Worm (Caenorhabditis elegans) whole organism, L1 larva: ENCODE data around the gene C18E9.2.

ENCODE experiments used
- C04F5.9 ChIP-seq: sonication (generic microtip); optimal IDR thresholded peaks from 2 replicates; lab custom pipeline; 2016; ENCODE audit warnings: missing genetic modification characterization, missing compliant biosample characterization
- C16A3.4 ChIP-seq: fragments of 150-350 bp; optimal IDR thresholded peaks from 2 replicates; lab custom pipeline; 2014; ENCODE audit warnings: missing biosample characterization, missing genetic modification characterization
- C34B4.2 ChIP-seq: sonication (generic microtip); optimal IDR thresholded peaks from 2 replicates; lab custom pipeline; 2017; ENCODE audit warnings: mild to moderate bottlenecking, missing genetic modification characterization, missing compliant biosample characterization
- F16B12.6 ChIP-seq: fragments of 150-350 bp; optimal IDR thresholded peaks from 2 replicates; lab custom pipeline; 2014; ENCODE audit warnings: missing biosample characterization, missing genetic modification characterization
- Y116A8C.19 ChIP-seq: sonication (generic microtip); optimal IDR thresholded peaks from 2 replicates; lab custom pipeline; 2016; ENCODE audit warnings: missing compliant biosample characterization, missing genetic modification characterization, borderline replicate concordance
- aha-1 ChIP-seq: fragments of 150-350 bp; optimal IDR thresholded peaks from 2 replicates; lab custom pipeline; 2014; ENCODE audit warnings: missing biosample characterization, missing genetic modification characterization
- alr-1 ChIP-seq: fragments of 200-800 bp; sonication (Bioruptor generic); optimal IDR thresholded peaks from 2 replicates; lab custom pipeline; 2018; ENCODE audit warnings: borderline replicate concordance, mild to moderate bottlenecking, missing genetic modification characterization, missing compliant biosample characterization
- ama-1 ChIP-seq: fragments of 150-350 bp; optimal IDR thresholded peaks from 2 replicates; lab custom pipeline; 2014
- blmp-1 ChIP-seq: fragments of 150-350 bp; optimal IDR thresholded peaks from 2 replicates; lab custom pipeline; 2014; ENCODE audit warnings: missing biosample characterization, missing genetic modification characterization
- ceh-8 ChIP-seq: fragments of 200-800 bp; sonication (Bioruptor generic); optimal IDR thresholded peaks from 2 replicates; lab custom pipeline; 2018; ENCODE audit warnings: mild to moderate bottlenecking, missing genetic modification characterization, moderate library complexity, missing compliant biosample characterization
- ceh-82 ChIP-seq, 3 experiments: fragments of 150-350 bp in 1 of 3; sonication (generic microtip) in 2 of 3; optimal IDR thresholded peaks; 2 replicates each; lab custom pipeline; 2014 to 2017; ENCODE audit warnings: missing biosample characterization in 3 of 3, missing genetic modification characterization in 3 of 3
- ceh-88 ChIP-seq: fragments of 200-800 bp; sonication (Bioruptor generic); IDR thresholded peaks from 2 replicates; pipeline ENCODE4 v1.3.6; 2022; ENCODE audit warnings: missing genetic modification characterization, missing compliant biosample characterization
- dpl-1 ChIP-seq, 3 experiments: fragments of 150-350 bp in 2 of 3; sonication (generic microtip) in 1 of 3; optimal IDR thresholded peaks; 2 replicates each; lab custom pipeline; 2014 to 2017; ENCODE audit warnings: missing biosample characterization in 3 of 3, missing genetic modification characterization in 3 of 3, missing genetic modification reagents in 3 of 3
- dsc-1 ChIP-seq: sonication (generic microtip); optimal IDR thresholded peaks from 2 replicates; lab custom pipeline; 2016; ENCODE audit warnings: mild to moderate bottlenecking, missing genetic modification characterization, missing compliant biosample characterization
- efl-1 ChIP-seq, 4 experiments: fragments of 150-350 bp; optimal IDR thresholded peaks in 3 of 4; peaks in 1 of 4; 1 replicate in 1 of 4; 2 replicates in 3 of 4; lab custom pipeline; 2014; ENCODE audit warnings: missing biosample characterization in 2 of 4, missing genetic modification characterization in 2 of 4, missing genetic modification reagents in 2 of 4
- egl-27 ChIP-seq, 2 experiments: fragments of 150-350 bp in 1 of 2; sonication (generic microtip); optimal IDR thresholded peaks; 3 replicates each; lab custom pipeline; 2017 to 2018; ENCODE audit warnings: missing biosample characterization in 2 of 2, missing genetic modification characterization in 2 of 2, missing genetic modification reagents in 2 of 2
- elt-2 ChIP-seq: sonication (generic microtip); optimal IDR thresholded peaks from 2 replicates; lab custom pipeline; 2016; ENCODE audit warnings: missing genetic modification characterization, mild to moderate bottlenecking, inconsistent platforms, missing compliant biosample characterization, missing genetic modification reagents
- elt-3 ChIP-seq, 6 experiments: fragments of 150-350 bp in 1 of 6; sonication (generic microtip); optimal IDR thresholded peaks; 2 replicates each; lab custom pipeline; 2017 to 2018; ENCODE audit warnings: missing biosample characterization in 6 of 6, missing genetic modification characterization in 6 of 6, inconsistent platforms in 1 of 6
- fkh-10 ChIP-seq: sonication (generic microtip); optimal IDR thresholded peaks from 2 replicates; lab custom pipeline; 2017; ENCODE audit warnings: missing biosample characterization, missing genetic modification reagents, missing genetic modification characterization
- fkh-4 ChIP-seq: sonication (generic microtip); optimal IDR thresholded peaks from 2 replicates; lab custom pipeline; 2016; ENCODE audit warnings: missing compliant biosample characterization, missing genetic modification characterization, borderline replicate concordance
- lin-14 ChIP-seq: fragments of 200-800 bp; sonication (Bioruptor generic); optimal IDR thresholded peaks from 2 replicates; lab custom pipeline; 2018; ENCODE audit warnings: mild to moderate bottlenecking, missing genetic modification characterization, moderate library complexity, missing compliant biosample characterization
- lin-35 ChIP-seq, 2 experiments: fragments of 150-350 bp; optimal IDR thresholded peaks; 2 replicates each; lab custom pipeline; 2014; ENCODE audit warnings: missing biosample characterization in 2 of 2, missing genetic modification characterization in 2 of 2, missing genetic modification reagents in 2 of 2
- lsy-2 ChIP-seq, 2 experiments: fragments of 150-350 bp; optimal IDR thresholded peaks; 2 replicates each; lab custom pipeline; 2014; ENCODE audit warnings: missing biosample characterization in 2 of 2, missing genetic modification characterization in 2 of 2
- mdl-1 ChIP-seq, 2 experiments: fragments of 150-350 bp; optimal IDR thresholded peaks; 2 replicates each; lab custom pipeline; 2014 to 2017; ENCODE audit warnings: missing biosample characterization in 2 of 2, missing genetic modification characterization in 2 of 2, inconsistent platforms in 1 of 2
- nhr-20 ChIP-seq: sonication (generic microtip); optimal IDR thresholded peaks from 2 replicates; lab custom pipeline; 2016; ENCODE audit warnings: mild to moderate bottlenecking, missing genetic modification characterization, missing compliant biosample characterization
- nhr-71 ChIP-seq: sonication (generic microtip); optimal IDR thresholded peaks from 2 replicates; lab custom pipeline; 2016; ENCODE audit warnings: mild to moderate bottlenecking, missing genetic modification characterization, moderate library complexity, missing compliant biosample characterization
- pag-3 ChIP-seq: sonication (generic microtip); optimal IDR thresholded peaks from 2 replicates; lab custom pipeline; 2017; ENCODE audit warnings: missing genetic modification characterization, mild to moderate bottlenecking, missing compliant biosample characterization, antibody characterized with exemption, borderline replicate concordance; ENCODE audit not compliant: insufficient read depth
- snu-23 ChIP-seq: sonication (generic microtip); optimal IDR thresholded peaks from 2 replicates; lab custom pipeline; 2016; ENCODE audit warnings: missing genetic modification characterization, missing compliant biosample characterization
- sox-4 ChIP-seq: sonication (generic microtip); optimal IDR thresholded peaks from 2 replicates; lab custom pipeline; 2016; ENCODE audit warnings: missing genetic modification characterization, missing compliant biosample characterization
- sup-37 ChIP-seq: fragments of 200-800 bp; sonication (Bioruptor generic); optimal IDR thresholded peaks from 2 replicates; lab custom pipeline; 2018; ENCODE audit warnings: mild to moderate bottlenecking, missing genetic modification characterization, missing compliant biosample characterization
- swsn-7 ChIP-seq: sonication (generic microtip); optimal IDR thresholded peaks from 2 replicates; lab custom pipeline; 2016; ENCODE audit warnings: missing genetic modification characterization, missing compliant biosample characterization
- tbx-2 ChIP-seq: sonication (generic microtip); optimal IDR thresholded peaks from 2 replicates; lab custom pipeline; 2016; ENCODE audit warnings: missing genetic modification characterization, missing compliant biosample characterization
- tlp-1 ChIP-seq: fragments of 150-350 bp; optimal IDR thresholded peaks from 2 replicates; lab custom pipeline; 2014; ENCODE audit warnings: missing biosample characterization, missing genetic modification characterization
- unc-130 ChIP-seq: fragments of 150-350 bp; optimal IDR thresholded peaks from 2 replicates; lab custom pipeline; 2017; ENCODE audit warnings: missing biosample characterization, missing genetic modification characterization, inconsistent platforms
- unc-30 ChIP-seq: sonication (generic microtip); optimal IDR thresholded peaks from 2 replicates; lab custom pipeline; 2017; ENCODE audit warnings: missing biosample characterization, missing genetic modification characterization
- xbp-1 ChIP-seq: sonication (generic microtip); optimal IDR thresholded peaks from 2 replicates; lab custom pipeline; 2016; ENCODE audit warnings: missing genetic modification characterization, missing compliant biosample characterization
- zag-1 ChIP-seq: fragments of 150-350 bp; optimal IDR thresholded peaks from 2 replicates; lab custom pipeline; 2014; ENCODE audit warnings: missing biosample characterization, missing genetic modification characterization

The C18E9.2 gene

ce11 chrII:8929771-8930170 is 35.0 kb upstream of the C18E9.2 start, which contains the start of gene mrpl-50:
Gene mrpl-50 (plus strand): TSS chrII:8929841.
- TF ChIP-seq dsc-1 (peak; percentile 6), efl-1 (optimal IDR thresholded peaks at IDR 0.05; lab: Kevin White, UChicago) (no peak), efl-1 (GFP tag; optimal IDR thresholded peaks at IDR 0.05 in 1 of 2; lab: Kevin White, UChicago) (peak in 1 of 2 experiments; percentile 78), sup-37 (GFP tag; lab: Kevin White, UChicago) (no peak)

DNA sequence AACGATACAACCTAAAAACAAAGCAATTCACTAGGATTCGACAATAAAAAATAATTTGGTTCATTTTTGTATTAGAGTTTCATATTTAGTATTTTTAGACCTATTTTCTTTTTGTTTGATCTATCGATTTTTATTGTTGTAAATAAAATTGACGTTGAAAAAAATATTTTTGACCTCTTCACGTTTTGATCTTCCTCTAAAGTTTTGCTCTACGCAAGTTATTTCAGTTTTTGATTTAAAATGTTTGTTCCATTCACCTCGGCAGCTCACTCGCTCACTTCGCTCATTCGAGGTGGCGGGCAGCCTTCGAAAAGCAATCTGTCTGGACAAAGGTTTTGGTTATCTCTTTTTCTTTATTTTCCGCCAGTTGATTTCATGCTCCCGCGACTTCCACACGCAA is 34.0 kb upstream of the C18E9.2 start, which contains the start of gene enol-1:
TSS of gene enol-1 (plus strand) at position 235 of the 400 bp plus-strand sequence.
- no peak for TF ChIP-seq C04F5.9
- TF ChIP-seq ceh-88 (GFP tag; lab: Robert Waterston, UW): no peak
- TF ChIP-seq C34B4.2: no peak
- TF ChIP-seq fkh-10: no peak
- TF ChIP-seq pag-3: no peak
- TF ChIP-seq zag-1 (tag; lab: Kevin White, UChicago): no peak

- TF ChIP-seq Y116A8C.19 (tag; lab: Kevin White, UChicago) (no peak), dsc-1 (peak; percentile 4), ceh-8 (GFP tag; lab: Kevin White, UChicago) (no peak), snu-23 (peak; percentile 56), fkh-4 (tag; lab: Kevin White, UChicago) (no peak), elt-2 (tag; lab: Kevin White, UChicago) (no peak), unc-130 (tag; lab: Kevin White, UChicago) (peak; percentile 15), tbx-2 (no peak), tlp-1 (no peak), elt-3 (tag; optimal IDR thresholded peaks at IDR 0.05; lab: Kevin White, UChicago) (no peak), alr-1 (no peak), egl-27 (tag; optimal IDR thresholded peaks at IDR 0.05; lab: Kevin White, UChicago) (no peak), dpl-1 (GFP tag; optimal IDR thresholded peaks at IDR 0.05; lab: Kevin White, UChicago) (peak in 1 of 3 experiments; percentile 13), lin-35 (GFP tag; optimal IDR thresholded peaks at IDR 0.05; lab: Kevin White, UChicago) (peak; percentile 29 to 31), mdl-1 (tag; optimal IDR thresholded peaks at IDR 0.05; lab: Kevin White, UChicago) (peak in 1 of 2 experiments; percentile 32), ceh-82 (tag; optimal IDR thresholded peaks at IDR 0.05; lab: Kevin White, UChicago) (peak in 1 of 3 experiments; percentile 19), swsn-7 (tag; lab: Kevin White, UChicago) (peak; percentile 21), blmp-1 (no peak), ama-1 (no peak), efl-1 (optimal IDR thresholded peaks at IDR 0.05; lab: Kevin White, UChicago) (no peak), efl-1 (GFP tag; optimal IDR thresholded peaks at IDR 0.05 in 1 of 2; lab: Kevin White, UChicago) (peak; percentile 3 to 6), lin-14 (GFP tag; lab: Kevin White, UChicago) (peak; percentile 76), sox-4 (tag; lab: Kevin White, UChicago) (no peak), nhr-20 (tag; lab: Kevin White, UChicago) (peak; percentile 25), unc-30 (tag; lab: Kevin White, UChicago) (no peak), nhr-71 (tag; lab: Kevin White, UChicago) (peak; percentile 34), aha-1 (tag; lab: Kevin White, UChicago) (no peak), sup-37 (GFP tag; lab: Kevin White, UChicago) (no peak), lsy-2 (tag; optimal IDR thresholded peaks at IDR 0.05; lab: Kevin White, UChicago) (peak in 1 of 2 experiments; percentile 27), zag-1 (tag; lab: Kevin White, UChicago) (no peak), xbp-1 (tag; lab: Kevin White, UChicago) (peak; percentile 25), C16A3.4 (no peak), ceh-88 (GFP tag; lab: Robert Waterston, UW) (no peak), F16B12.6 (tag; lab: Kevin White, UChicago) (no peak)
- TF ChIP-seq, all 84 proteins: peak for 14
Measured at ce11 chrII:8931405-8932149, 33.2 kb upstream of the C18E9.2 start.
